Fruit fly (Drosophila melanogaster) whole organism, embryonic: ENCODE measurements around the gene Muc91C.

ENCODE experiments used
- Bteb2 ChIP-seq: fragments of 200-800 bp; sonication (Bioruptor generic); optimal IDR thresholded peaks from 2 replicates; lab custom pipeline; 2016; ENCODE audit warnings: missing biosample characterization, missing genetic modification characterization
- CG10366 ChIP-seq: fragments of 200-800 bp; sonication (Bioruptor generic); IDR thresholded peaks from 2 replicates; pipeline ENCODE4 v1.3.6; 2022; ENCODE audit warnings: missing biosample characterization, missing genetic modification characterization
- CG10654 ChIP-seq: fragments of 200-800 bp; sonication (Bioruptor generic); optimal IDR thresholded peaks from 2 replicates; lab custom pipeline; 2016; ENCODE audit warnings: missing biosample characterization, missing genetic modification characterization
- CG10979 ChIP-seq: fragments of 200-800 bp; sonication (Bioruptor generic); optimal IDR thresholded peaks from 2 replicates; lab custom pipeline; 2018; ENCODE audit warnings: missing biosample characterization, mild to moderate bottlenecking, missing genetic modification characterization, moderate library complexity
- CG12219 ChIP-seq: fragments of 200-800 bp; sonication (Bioruptor generic); optimal IDR thresholded peaks from 3 replicates; lab custom pipeline; 2018; ENCODE audit warnings: missing biosample characterization, mild to moderate bottlenecking, missing genetic modification characterization
- CG14050 ChIP-seq: fragments of 200-800 bp; sonication (Bioruptor generic); IDR thresholded peaks from 3 replicates; pipeline ENCODE4 v1.3.6; 2022; ENCODE audit warnings: missing biosample characterization, missing genetic modification characterization
- CG14965 ChIP-seq: fragments of 200-800 bp; sonication (Bioruptor generic); optimal IDR thresholded peaks from 2 replicates; lab custom pipeline; 2016; ENCODE audit warnings: missing biosample characterization, missing genetic modification characterization, borderline replicate concordance
- CG1529 ChIP-seq: fragments of 200-800 bp; sonication (Bioruptor generic); optimal IDR thresholded peaks from 3 replicates; lab custom pipeline; 2018; ENCODE audit warnings: missing biosample characterization, missing genetic modification characterization
- CG2129 ChIP-seq: fragments of 200-800 bp; sonication (Bioruptor generic); IDR thresholded peaks from 2 replicates; pipeline ENCODE4 v1.3.6; 2022; ENCODE audit warnings: missing biosample characterization, missing genetic modification characterization; ENCODE audit not compliant: partially characterized antibody
- CG34224 ChIP-seq: fragments of 200-800 bp; sonication (Bioruptor generic); IDR thresholded peaks from 3 replicates; pipeline ENCODE4 v1.3.6; 2022; ENCODE audit warnings: missing biosample characterization, missing genetic modification characterization; ENCODE audit not compliant: partially characterized antibody
- CG43689 ChIP-seq: fragments of 200-800 bp; sonication (Bioruptor generic); IDR thresholded peaks from 2 replicates; pipeline ENCODE4 v1.3.6; 2022; ENCODE audit warnings: missing biosample characterization, missing genetic modification characterization
- CG5953 ChIP-seq: fragments of 200-800 bp; sonication (Bioruptor generic); IDR thresholded peaks from 2 replicates; pipeline ENCODE4 v1.3.6; 2022; ENCODE audit warnings: missing biosample characterization, missing genetic modification characterization
- CG6654 ChIP-seq: fragments of 200-800 bp; sonication (Bioruptor generic); optimal IDR thresholded peaks from 2 replicates; lab custom pipeline; 2017; ENCODE audit warnings: missing biosample characterization, mild to moderate bottlenecking, missing genetic modification characterization
- CG6683 ChIP-seq: fragments of 200-800 bp; sonication (Bioruptor generic); optimal IDR thresholded peaks from 2 replicates; lab custom pipeline; 2017; ENCODE audit warnings: missing biosample characterization, mild to moderate bottlenecking, missing genetic modification characterization, missing genetic modification reagents
- CG6854 ChIP-seq: fragments of 200-800 bp; sonication (Bioruptor generic); optimal IDR thresholded peaks from 3 replicates; lab custom pipeline; 2017; ENCODE audit warnings: missing biosample characterization, mild to moderate bottlenecking, missing genetic modification characterization
- CG7963 ChIP-seq: fragments of 200-800 bp; sonication (Bioruptor generic); IDR thresholded peaks from 3 replicates; pipeline ENCODE4 v1.3.6; 2022; ENCODE audit warnings: missing biosample characterization, missing genetic modification characterization; ENCODE audit not compliant: partially characterized antibody
- CG9797 ChIP-seq: fragments of 200-800 bp; sonication (Bioruptor generic); optimal IDR thresholded peaks from 3 replicates; lab custom pipeline; 2018; ENCODE audit warnings: missing biosample characterization, mild to moderate bottlenecking, missing genetic modification characterization
- CHES-1-like ChIP-seq: fragments of 200-800 bp; sonication (Bioruptor generic); optimal IDR thresholded peaks from 2 replicates; lab custom pipeline; 2016; ENCODE audit warnings: missing biosample characterization, missing genetic modification characterization
- D ChIP-seq, 2 experiments: fragments of 200-800 bp in 1 of 2; fragments of >200 bp in 1 of 2; sonication (Bioruptor generic) in 1 of 2; optimal IDR thresholded peaks; 2 replicates in 1 of 2; 3 replicates in 1 of 2; lab custom pipeline; 2017; ENCODE audit warnings: mild to moderate bottlenecking in 1 of 2, missing biosample characterization in 1 of 2, missing genetic modification characterization in 1 of 2, missing genetic modification reagents in 1 of 2
- MESR4 ChIP-seq: fragments of 200-800 bp; sonication (Bioruptor generic); optimal IDR thresholded peaks from 2 replicates; lab custom pipeline; 2018; ENCODE audit warnings: missing biosample characterization, mild to moderate bottlenecking, missing genetic modification characterization, moderate library complexity
- NC2β ChIP-seq: fragments of 200-800 bp; sonication (Bioruptor generic); optimal IDR thresholded peaks from 2 replicates; lab custom pipeline; 2016; ENCODE audit warnings: missing biosample characterization, missing genetic modification characterization
- Nf-YB ChIP-seq: fragments of 200-800 bp; sonication (Bioruptor generic); optimal IDR thresholded peaks from 3 replicates; lab custom pipeline; 2019; ENCODE audit warnings: missing biosample characterization, mild to moderate bottlenecking, missing genetic modification characterization, moderate library complexity
- Scr ChIP-seq: fragments of 200-800 bp; sonication (Bioruptor generic); IDR thresholded peaks from 2 replicates; pipeline ENCODE4 v1.3.6; 2022; ENCODE audit warnings: missing biosample characterization, missing genetic modification characterization; ENCODE audit not compliant: partially characterized antibody
- Sox100B ChIP-seq: fragments of 200-800 bp; sonication (Bioruptor generic); optimal IDR thresholded peaks from 3 replicates; lab custom pipeline; 2018; ENCODE audit warnings: missing biosample characterization, mild to moderate bottlenecking, missing genetic modification characterization
- Stat92E ChIP-seq, 3 experiments: fragments of >200 bp in 2 of 3; fragments of 200-800 bp in 1 of 3; sonication (Bioruptor generic) in 1 of 3; optimal IDR thresholded peaks; 2 replicates each; lab custom pipeline; 2017 to 2019; ENCODE audit warnings: missing biosample characterization in 3 of 3, missing genetic modification characterization in 3 of 3, mild to moderate bottlenecking in 1 of 3, moderate library complexity in 1 of 3
- TFAM ChIP-seq: fragments of 200-800 bp; sonication (Bioruptor generic); optimal IDR thresholded peaks from 2 replicates; lab custom pipeline; 2017; ENCODE audit warnings: missing biosample characterization, missing genetic modification characterization, inconsistent platforms
- YL-1 ChIP-seq: fragments of 200-800 bp; sonication (Bioruptor generic); optimal IDR thresholded peaks from 3 replicates; lab custom pipeline; 2017; ENCODE audit warnings: missing biosample characterization, mild to moderate bottlenecking, missing genetic modification characterization
- bbx ChIP-seq: fragments of 200-800 bp; sonication (Bioruptor generic); IDR thresholded peaks from 2 replicates; pipeline ENCODE4 v1.3.6; 2022; ENCODE audit warnings: missing biosample characterization, missing genetic modification characterization; ENCODE audit not compliant: partially characterized antibody
- cad ChIP-seq: fragments of >200 bp; optimal IDR thresholded peaks from 2 replicates; lab custom pipeline; 2017; ENCODE audit warnings: missing biosample characterization, missing genetic modification characterization
- chif ChIP-seq, 2 experiments: fragments of 200-800 bp; sonication (Bioruptor generic); optimal IDR thresholded peaks; 3 replicates each; lab custom pipeline; 2016; ENCODE audit warnings: missing biosample characterization in 2 of 2, missing genetic modification characterization in 2 of 2
- chn ChIP-seq: fragments of 200-800 bp; sonication (Bioruptor generic); optimal IDR thresholded peaks from 2 replicates; lab custom pipeline; 2016; ENCODE audit warnings: missing biosample characterization, missing genetic modification characterization
- da ChIP-seq: fragments of 200-800 bp; sonication (Bioruptor generic); optimal IDR thresholded peaks from 2 replicates; lab custom pipeline; 2016; ENCODE audit warnings: missing biosample characterization, missing genetic modification characterization
- dmrt11E ChIP-seq: fragments of 200-800 bp; sonication (Bioruptor generic); optimal IDR thresholded peaks from 3 replicates; lab custom pipeline; 2018; ENCODE audit warnings: missing biosample characterization, mild to moderate bottlenecking, missing genetic modification characterization, moderate library complexity
- ewg ChIP-seq: fragments of 200-800 bp; sonication (Bioruptor generic); optimal IDR thresholded peaks from 3 replicates; lab custom pipeline; 2017; ENCODE audit warnings: mild to moderate bottlenecking, missing biosample characterization, missing genetic modification reagents, missing genetic modification characterization
- eyg ChIP-seq: fragments of 200-800 bp; sonication (Bioruptor generic); optimal IDR thresholded peaks from 3 replicates; lab custom pipeline; 2016; ENCODE audit warnings: missing biosample characterization, missing genetic modification characterization
- grau ChIP-seq: fragments of 200-800 bp; optimal IDR thresholded peaks from 3 replicates; lab custom pipeline; 2019; ENCODE audit warnings: missing biosample characterization, mild to moderate bottlenecking, missing genetic modification characterization, moderate library complexity
- gt ChIP-seq: fragments of 200-800 bp; sonication (Bioruptor generic); IDR thresholded peaks from 2 replicates; pipeline ENCODE4 v1.3.6; 2022; ENCODE audit warnings: missing biosample characterization, missing genetic modification characterization
- hkb ChIP-seq, 2 experiments: fragments of 200-800 bp in 1 of 2; fragments of >200 bp in 1 of 2; sonication (Bioruptor generic) in 1 of 2; IDR thresholded peaks in 1 of 2; optimal IDR thresholded peaks in 1 of 2; 2 replicates each; pipeline versions ENCODE4 v1.3.6 to Lab custom; 2017 to 2022; ENCODE audit warnings: missing biosample characterization in 1 of 2, missing genetic modification characterization in 1 of 2
- knrl ChIP-seq: fragments of 200-800 bp; sonication (Bioruptor generic); IDR thresholded peaks from 3 replicates; pipeline ENCODE4 v1.3.6; 2022; ENCODE audit warnings: missing biosample characterization, missing genetic modification characterization; ENCODE audit not compliant: partially characterized antibody
- otp ChIP-seq: fragments of 200-800 bp; sonication (Bioruptor generic); IDR thresholded peaks from 3 replicates; pipeline ENCODE4, ENCODE4 v1.3.6; 2022; ENCODE audit warnings: missing biosample characterization, missing genetic modification characterization
- pb ChIP-seq: fragments of 200-800 bp; sonication (Bioruptor generic); optimal IDR thresholded peaks from 3 replicates; lab custom pipeline; 2016; ENCODE audit warnings: missing biosample characterization, missing genetic modification characterization
- pfk ChIP-seq: fragments of 200-800 bp; sonication (Bioruptor generic); optimal IDR thresholded peaks from 2 replicates; lab custom pipeline; 2018; ENCODE audit warnings: missing biosample characterization, mild to moderate bottlenecking, missing genetic modification characterization, moderate library complexity
- scrt ChIP-seq: fragments of 200-800 bp; sonication (Bioruptor generic); optimal IDR thresholded peaks from 2 replicates; lab custom pipeline; 2018; ENCODE audit warnings: missing biosample characterization, mild to moderate bottlenecking, missing genetic modification characterization, moderate library complexity
- sob ChIP-seq: fragments of 200-800 bp; sonication (Bioruptor generic); IDR thresholded peaks from 2 replicates; pipeline ENCODE4 v1.3.6; 2022; ENCODE audit warnings: missing biosample characterization, missing genetic modification characterization
- stc ChIP-seq: fragments of 200-800 bp; sonication (Bioruptor generic); IDR thresholded peaks from 2 replicates; pipeline ENCODE4 v1.3.6; 2022; ENCODE audit warnings: missing biosample characterization, missing genetic modification characterization
- tap ChIP-seq: fragments of 200-800 bp; optimal IDR thresholded peaks from 3 replicates; lab custom pipeline; 2019; ENCODE audit warnings: missing biosample characterization, mild to moderate bottlenecking, missing genetic modification characterization, moderate library complexity
- unpg ChIP-seq: fragments of 200-800 bp; sonication (Bioruptor generic); optimal IDR thresholded peaks from 3 replicates; lab custom pipeline; 2018; ENCODE audit warnings: missing biosample characterization, mild to moderate bottlenecking, missing genetic modification characterization, moderate library complexity
- zf30C ChIP-seq: fragments of 200-800 bp; sonication (Bioruptor generic); optimal IDR thresholded peaks from 3 replicates; lab custom pipeline; 2018; ENCODE audit warnings: missing biosample characterization, mild to moderate bottlenecking, missing genetic modification characterization
- zfh2 ChIP-seq: fragments of 200-800 bp; sonication (Bioruptor generic); optimal IDR thresholded peaks from 2 replicates; lab custom pipeline; 2016; ENCODE audit warnings: missing biosample characterization, missing genetic modification characterization

Gene Muc91C

DNA sequence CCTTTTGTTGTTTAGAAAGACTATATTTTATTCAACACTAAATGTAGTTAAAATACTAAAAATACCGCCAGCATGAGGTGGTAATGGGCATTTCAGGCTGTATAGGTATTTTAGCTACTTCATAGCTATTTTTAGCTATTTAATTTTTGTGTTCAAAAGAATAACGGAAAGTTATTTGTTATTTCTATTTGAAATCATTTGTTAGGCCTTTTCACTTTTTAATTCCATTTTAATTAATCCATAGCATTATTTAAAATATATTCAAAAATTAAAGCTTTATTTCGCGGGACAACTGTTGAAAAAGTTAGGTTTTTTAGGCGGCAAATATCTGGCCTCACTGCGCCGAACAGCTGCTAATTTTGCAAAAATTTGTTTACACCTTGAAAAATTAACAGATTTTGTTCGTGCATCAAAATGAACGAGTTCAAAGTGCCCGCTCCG is 15.0 kb downstream of the Muc91C start, which contains the start of the genes dind and CG7706 (continued):
- TF ChIP-seq ewg (no peak), zfh2 (GFP tag; lab: Kevin White, UChicago) (no peak), hkb (optimal IDR thresholded peaks at IDR 0.05; lab: Kevin White, UChicago) (no peak), hkb (GFP tag; IDR thresholded peaks at IDR 0.05; lab: Robert Waterston, UW) (no peak), unpg (GFP tag; lab: Kevin White, UChicago) (no peak), pb (no peak), MESR4 (no peak), stc (GFP tag; lab: Robert Waterston, UW) (no peak), eyg (GFP tag; lab: Kevin White, UChicago) (no peak), CG6654 (GFP tag; lab: Kevin White, UChicago) (no peak), otp (GFP tag; lab: Robert Waterston, UW) (no peak), Scr (no peak), Sox100B (GFP tag; lab: Kevin White, UChicago) (no peak), CG1529 (GFP tag; lab: Kevin White, UChicago) (no peak), CG5953 (GFP tag; lab: Robert Waterston, UW) (no peak), CG10979 (tag; lab: Kevin White, UChicago) (peak; percentile 6), knrl (GFP tag; lab: Robert Waterston, UW) (no peak), CG10366 (GFP tag; lab: Robert Waterston, UW) (no peak), CG34224 (GFP tag; lab: Robert Waterston, UW) (no peak), sob (GFP tag; lab: Robert Waterston, UW) (no peak), gt (no peak), grau (tag; lab: Kevin White, UChicago) (no peak), CG12219 (GFP tag; lab: Kevin White, UChicago) (no peak), Nf-YB (GFP tag; lab: Kevin White, UChicago) (no peak), CG14965 (GFP tag; lab: Kevin White, UChicago) (no peak), Bteb2 (no peak), chif (GFP tag; optimal IDR thresholded peaks at IDR 0.05; lab: Kevin White, UChicago) (peak in 1 of 2 experiments; percentile 8), CG6683 (GFP tag; lab: Kevin White, UChicago) (no peak), TFAM (GFP tag; lab: Kevin White, UChicago) (no peak), CG14050 (GFP tag; lab: Robert Waterston, UW) (no peak), cad (GFP tag; lab: Kevin White, UChicago) (no peak), Stat92E (GFP tag; optimal IDR thresholded peaks at IDR 0.05; lab: Kevin White, UChicago) (no peak), chn (no peak), pfk (GFP tag; lab: Kevin White, UChicago) (no peak), D (optimal IDR thresholded peaks at IDR 0.05; lab: Kevin White, UChicago) (no peak), D (GFP tag; optimal IDR thresholded peaks at IDR 0.05; lab: Kevin White, UChicago) (no peak), CG9797 (GFP tag; lab: Kevin White, UChicago) (peak; percentile 59), da (GFP tag; lab: Kevin White, UChicago) (no peak), dmrt11E (no peak), tap (no peak), NC2β (GFP tag; lab: Kevin White, UChicago) (no peak), zf30C (GFP tag; lab: Kevin White, UChicago) (no peak), CG7963 (GFP tag; lab: Robert Waterston, UW) (no peak), CG10654 (GFP tag; lab: Kevin White, UChicago) (no peak), CG43689 (GFP tag; lab: Robert Waterston, UW) (no peak), bbx (GFP tag; lab: Robert Waterston, UW) (no peak), CG2129 (no peak), CG6854 (GFP tag; lab: Kevin White, UChicago) (no peak), scrt (GFP tag; lab: Kevin White, UChicago) (peak; percentile 69), CHES-1-like (GFP tag; lab: Kevin White, UChicago) (no peak), YL-1 (GFP tag; lab: Kevin White, UChicago) (peak; percentile 50)
